Worm (Caenorhabditis elegans): ENCODE measurements around the gene C09G9.3.

C09G9.3 gene

ce11 chrIV:8872958-8873357, at the start of gene C09G9.3:
Gene C09G9.3 (minus strand): TSS chrIV:8873058.
- TF ChIP-seq him-1 (tag; optimal IDR thresholded peaks at IDR 0.05) (no peak), dao-5 (tag; optimal IDR thresholded peaks at IDR 0.05) (no peak), W03F9.2 (tag; optimal IDR thresholded peaks at IDR 0.05) (no peak)

ce11 chrIV:8921956-8922355, 49.1 kb upstream of the C09G9.3 start, which contains the start of gene D1046.16:
Gene D1046.16 (plus strand): TSS chrIV:8922150.
- no peak for TF ChIP-seq dao-5 (tag; optimal IDR thresholded peaks at IDR 0.05)
- TF ChIP-seq him-1 (tag; optimal IDR thresholded peaks at IDR 0.05), result no peak
- TF ChIP-seq W03F9.2 (tag; optimal IDR thresholded peaks at IDR 0.05), result peak; percentile 4

ce11 chrIV:8921166-8921565, 48.3 kb upstream of the C09G9.3 start:
- no peak for TF ChIP-seq W03F9.2 (tag; optimal IDR thresholded peaks at IDR 0.05)
- TF ChIP-seq dao-5 (tag; optimal IDR thresholded peaks at IDR 0.05), result no peak
- TF ChIP-seq him-1 (tag; optimal IDR thresholded peaks at IDR 0.05), result no peak

- TF ChIP-seq W03F9.2 (tag; optimal IDR thresholded peaks at IDR 0.05), result no peak
- TF ChIP-seq him-1 (tag; optimal IDR thresholded peaks at IDR 0.05), result no peak
- no peak for TF ChIP-seq dao-5 (tag; optimal IDR thresholded peaks at IDR 0.05)
Observed at ce11 chrIV:8920284-8920806, 47.5 kb upstream of the C09G9.3 start.

ce11 chrIV:8918790-8919189, 45.9 kb upstream of the C09G9.3 start, which contains the start of gene rap-1:
Gene rap-1 (minus strand): TSS chrIV:8918890.
- TF ChIP-seq him-1 (tag; optimal IDR thresholded peaks at IDR 0.05) (no peak), W03F9.2 (tag; optimal IDR thresholded peaks at IDR 0.05) (no peak), dao-5 (tag; optimal IDR thresholded peaks at IDR 0.05) (no peak)

- TF ChIP-seq dao-5 (tag; optimal IDR thresholded peaks at IDR 0.05) (no peak), him-1 (tag; optimal IDR thresholded peaks at IDR 0.05) (no peak)
Observed at ce11 chrIV:8916010-8916409, 43.2 kb upstream of the C09G9.3 start, which contains the start of gene C27B7.9. Gene C27B7.9 (minus strand): TSS chrIV:8916110.

ce11 chrIV:8914187-8914586, 41.3 kb upstream of the C09G9.3 start:
- TF ChIP-seq dao-5 (tag; optimal IDR thresholded peaks at IDR 0.05) (no peak), W03F9.2 (tag; optimal IDR thresholded peaks at IDR 0.05) (no peak), him-1 (tag; optimal IDR thresholded peaks at IDR 0.05) (no peak)

ce11 chrIV:8906743-8907142, 33.9 kb upstream of the C09G9.3 start, which contains the start of gene C27B7.7:
Gene C27B7.7 (plus strand): TSS chrIV:8907043.
- TF ChIP-seq dao-5 (tag; optimal IDR thresholded peaks at IDR 0.05), result no peak
- TF ChIP-seq W03F9.2 (tag; optimal IDR thresholded peaks at IDR 0.05), result no peak
- no peak for TF ChIP-seq him-1 (tag; optimal IDR thresholded peaks at IDR 0.05)

ce11 chrIV:8906164-8906563, 33.3 kb upstream of the C09G9.3 start, which contains the start of gene C27B7.6:
Gene C27B7.6 (minus strand): TSS chrIV:8906345.
- TF ChIP-seq him-1 (tag; optimal IDR thresholded peaks at IDR 0.05) (no peak), W03F9.2 (tag; optimal IDR thresholded peaks at IDR 0.05) (no peak), dao-5 (tag; optimal IDR thresholded peaks at IDR 0.05) (no peak)

- TF ChIP-seq W03F9.2 (tag; optimal IDR thresholded peaks at IDR 0.05), result no peak
- TF ChIP-seq dao-5 (tag; optimal IDR thresholded peaks at IDR 0.05), result no peak
- no peak for TF ChIP-seq him-1 (tag; optimal IDR thresholded peaks at IDR 0.05)
Observed at ce11 chrIV:8901346-8901745, 28.5 kb upstream of the C09G9.3 start, which contains the start of gene C27B7.5. Gene C27B7.5 (plus strand): TSS chrIV:8901646.

ce11 chrIV:8893746-8894145, 20.9 kb upstream of the C09G9.3 start, which contains the start of gene rad-54.L2:
Gene rad-54.L2 (plus strand): TSS chrIV:8894077.
- TF ChIP-seq W03F9.2 (tag; optimal IDR thresholded peaks at IDR 0.05), result peak; percentile 80
- no peak for TF ChIP-seq dao-5 (tag; optimal IDR thresholded peaks at IDR 0.05)

- TF ChIP-seq dao-5 (tag; optimal IDR thresholded peaks at IDR 0.05) (no peak), W03F9.2 (tag; optimal IDR thresholded peaks at IDR 0.05) (no peak)
Observed at ce11 chrIV:8892558-8892957, 19.7 kb upstream of the C09G9.3 start, which contains the start of gene C27B7.2. Gene C27B7.2 (plus strand): TSS chrIV:8892858.

- TF ChIP-seq him-1 (tag; optimal IDR thresholded peaks at IDR 0.05) (no peak), dao-5 (tag; optimal IDR thresholded peaks at IDR 0.05) (no peak), W03F9.2 (tag; optimal IDR thresholded peaks at IDR 0.05) (peak; percentile 56)
Observed at ce11 chrIV:8891131-8891530, 18.3 kb upstream of the C09G9.3 start, which contains the start of gene spr-2. Gene spr-2 (plus strand): TSS chrIV:8891462.

- TF ChIP-seq him-1 (tag; optimal IDR thresholded peaks at IDR 0.05) (no peak), W03F9.2 (tag; optimal IDR thresholded peaks at IDR 0.05) (peak; percentile 26)
Observed at ce11 chrIV:8888525-8889026, 15.7 kb upstream of the C09G9.3 start, which contains the start of gene oma-1. Gene oma-1 (plus strand): TSS chrIV:8888976.

ce11 chrIV:8886228-8886627, 13.4 kb upstream of the C09G9.3 start, which contains the start of gene C09G9.5:
Gene C09G9.5 (plus strand): TSS chrIV:8886528.
- TF ChIP-seq W03F9.2 (tag; optimal IDR thresholded peaks at IDR 0.05) (no peak), dao-5 (tag; optimal IDR thresholded peaks at IDR 0.05) (no peak), him-1 (tag; optimal IDR thresholded peaks at IDR 0.05) (no peak)
